Worm (Caenorhabditis elegans) whole organism, L1 larva: ENCODE data around the gene amdh-1.

Source experiments
- aha-1 ChIP-seq: fragments of 150-350 bp; optimal IDR thresholded peaks from 2 replicates; lab custom pipeline; 2014; ENCODE audit warnings: missing biosample characterization, missing genetic modification characterization
- alr-1 ChIP-seq: fragments of 200-800 bp; sonication (Bioruptor generic); optimal IDR thresholded peaks from 2 replicates; lab custom pipeline; 2018; ENCODE audit warnings: borderline replicate concordance, mild to moderate bottlenecking, missing genetic modification characterization, missing compliant biosample characterization
- dpl-1 ChIP-seq, 3 experiments: fragments of 150-350 bp in 2 of 3; sonication (generic microtip) in 1 of 3; optimal IDR thresholded peaks; 2 replicates each; lab custom pipeline; 2014 to 2017; ENCODE audit warnings: missing biosample characterization in 3 of 3, missing genetic modification characterization in 3 of 3, missing genetic modification reagents in 3 of 3
- egl-13 ChIP-seq: sonication (generic microtip); optimal IDR thresholded peaks from 2 replicates; lab custom pipeline; 2016; ENCODE audit warnings: missing genotype, missing genetic modification reagents, missing genetic modification characterization, missing compliant biosample characterization
- elt-3 ChIP-seq, 6 experiments: fragments of 150-350 bp in 1 of 6; sonication (generic microtip); optimal IDR thresholded peaks; 2 replicates each; lab custom pipeline; 2017 to 2018; ENCODE audit warnings: missing biosample characterization in 6 of 6, missing genetic modification characterization in 6 of 6, inconsistent platforms in 1 of 6
- hpl-2 ChIP-seq: fragments of 150-350 bp; optimal IDR thresholded peaks from 2 replicates; lab custom pipeline; 2014; ENCODE audit warnings: missing biosample characterization, missing genetic modification reagents, missing genetic modification characterization
- lin-13 ChIP-seq: fragments of 150-350 bp; optimal IDR thresholded peaks from 2 replicates; lab custom pipeline; 2014; ENCODE audit warnings: missing biosample characterization, missing genetic modification reagents, missing genetic modification characterization
- lin-35 ChIP-seq, 2 experiments: fragments of 150-350 bp; optimal IDR thresholded peaks; 2 replicates each; lab custom pipeline; 2014; ENCODE audit warnings: missing biosample characterization in 2 of 2, missing genetic modification characterization in 2 of 2, missing genetic modification reagents in 2 of 2
- nhr-77 ChIP-seq: fragments of 150-350 bp; optimal IDR thresholded peaks from 2 replicates; lab custom pipeline; 2014; ENCODE audit warnings: missing biosample characterization, missing genetic modification characterization
- unc-62 ChIP-seq: fragments of 150-350 bp; optimal IDR thresholded peaks from 2 replicates; lab custom pipeline; 2014; ENCODE audit warnings: missing biosample characterization, missing genetic modification reagents, missing genetic modification characterization
- ztf-11 ChIP-seq, 2 experiments: sonication (generic microtip); optimal IDR thresholded peaks; 2 replicates each; lab custom pipeline; 2016 to 2017; ENCODE audit warnings: missing genetic modification characterization in 2 of 2, missing biosample characterization in 1 of 2, missing compliant biosample characterization in 1 of 2

- TF ChIP-seq dpl-1 (GFP tag; optimal IDR thresholded peaks at IDR 0.05; lab: Kevin White, UChicago), result no peak
- TF ChIP-seq elt-3 (tag; optimal IDR thresholded peaks at IDR 0.05; lab: Kevin White, UChicago), result no peak
- no peak for TF ChIP-seq alr-1 (tag; lab: Kevin White, UChicago)
- TF ChIP-seq hpl-2 (GFP tag; lab: Kevin White, UChicago), result no peak
- no peak for TF ChIP-seq unc-62
- no peak for TF ChIP-seq aha-1 (tag; lab: Kevin White, UChicago)
- no peak for TF ChIP-seq ztf-11 (tag; optimal IDR thresholded peaks at IDR 0.05; lab: Kevin White, UChicago)
- no peak for TF ChIP-seq nhr-77 (tag; lab: Kevin White, UChicago)
- TF ChIP-seq lin-13 (GFP tag; lab: Kevin White, UChicago), result no peak
- TF ChIP-seq lin-35 (GFP tag; optimal IDR thresholded peaks at IDR 0.05; lab: Kevin White, UChicago), result no peak
- no peak for TF ChIP-seq egl-13
Measured at ce11 chrIII:6254737-6255136, 3.1 kb downstream of the amdh-1 start, which contains the start of gene srg-8.
